Worm (Caenorhabditis elegans): ENCODE data around the gene Y43F8B.24.

Y43F8B.24 gene

ce11 chrV:19502579-19503151 is 45.4 kb downstream of the Y43F8B.24 start, which contains the start of gene Y43F8B.3 (continued):
- TF ChIP-seq rnt-1 (tag; optimal IDR thresholded peaks at IDR 0.05) = no peak
- TF ChIP-seq ceh-22 (tag; optimal IDR thresholded peaks at IDR 0.05) = no peak

Data from whole organism, late embryonic.